Worm (Caenorhabditis elegans): ENCODE data around the gene del-5.

- TF ChIP-seq nhr-48 (tag; optimal IDR thresholded peaks at IDR 0.05) (no peak), nhr-237 (tag; optimal IDR thresholded peaks at IDR 0.05) (no peak), mep-1 (tag; optimal IDR thresholded peaks at IDR 0.05) (no peak), unc-62 (GFP tag; optimal IDR thresholded peaks at IDR 0.05 in 1 of 2) (no peak), unc-62 (tag; optimal IDR thresholded peaks at IDR 0.05) (no peak)
Measured at ce11 chrX:10966251-10966650, 41.7 kb downstream of the del-5 start, which contains the start of gene lge-1.

All from whole organism, L4 larva.